Fruit fly (Drosophila melanogaster) whole organism, embryonic: ENCODE results near the gene Aef1.

ENCODE experiments used
- BEAF-32 ChIP-seq: fragments of 200-800 bp; sonication (Bioruptor generic); optimal IDR thresholded peaks from 3 replicates; lab custom pipeline; 2017; ENCODE audit warnings: missing biosample characterization, missing genetic modification characterization, mild to moderate bottlenecking, moderate library complexity, missing genetic modification reagents
- CG10267 ChIP-seq: fragments of 200-800 bp; sonication (Bioruptor generic); optimal IDR thresholded peaks from 2 replicates; lab custom pipeline; 2018; ENCODE audit warnings: missing biosample characterization, mild to moderate bottlenecking, missing genetic modification characterization, moderate library complexity
- CG10654 ChIP-seq: fragments of 200-800 bp; sonication (Bioruptor generic); optimal IDR thresholded peaks from 2 replicates; lab custom pipeline; 2016; ENCODE audit warnings: missing biosample characterization, missing genetic modification characterization
- CG10979 ChIP-seq: fragments of 200-800 bp; sonication (Bioruptor generic); optimal IDR thresholded peaks from 2 replicates; lab custom pipeline; 2018; ENCODE audit warnings: missing biosample characterization, mild to moderate bottlenecking, missing genetic modification characterization, moderate library complexity
- CG11456 ChIP-seq: fragments of 200-800 bp; sonication (Bioruptor generic); IDR thresholded peaks from 3 replicates; pipeline ENCODE4 v1.3.6; 2022; ENCODE audit warnings: missing biosample characterization, missing genetic modification characterization
- CG11695 ChIP-seq: fragments of 200-800 bp; sonication (Bioruptor generic); IDR thresholded peaks from 3 replicates; pipeline ENCODE4 v1.3.6; 2022; ENCODE audit warnings: missing biosample characterization, missing genetic modification characterization
- CG17361 ChIP-seq: fragments of 200-800 bp; sonication (Bioruptor generic); IDR thresholded peaks from 3 replicates; pipeline ENCODE4 v1.3.6; 2022; ENCODE audit warnings: missing biosample characterization, missing genetic modification characterization
- CG2199 ChIP-seq: fragments of 200-800 bp; sonication (Bioruptor generic); IDR thresholded peaks from 3 replicates; pipeline ENCODE4 v1.3.6; 2022; ENCODE audit warnings: missing biosample characterization, missing genetic modification characterization
- CG31441 ChIP-seq: fragments of 200-800 bp; sonication (Bioruptor generic); IDR thresholded peaks from 2 replicates; pipeline ENCODE4 v1.3.6; 2022; ENCODE audit warnings: missing biosample characterization, missing genetic modification characterization
- CG32532 ChIP-seq: fragments of 200-800 bp; sonication (Bioruptor generic); IDR thresholded peaks from 2 replicates; pipeline ENCODE4 v1.3.6; 2022; ENCODE audit warnings: missing biosample characterization, missing genetic modification characterization
- CG34422 ChIP-seq: fragments of 200-800 bp; sonication (Bioruptor generic); IDR thresholded peaks from 3 replicates; pipeline ENCODE4 v1.3.6; 2022; ENCODE audit warnings: missing biosample characterization, missing genetic modification characterization
- CG3995 ChIP-seq: fragments of 200-800 bp; sonication (Bioruptor generic); optimal IDR thresholded peaks from 3 replicates; lab custom pipeline; 2016; ENCODE audit warnings: missing biosample characterization, missing genetic modification characterization
- CG43689 ChIP-seq: fragments of 200-800 bp; sonication (Bioruptor generic); IDR thresholded peaks from 2 replicates; pipeline ENCODE4 v1.3.6; 2022; ENCODE audit warnings: missing biosample characterization, missing genetic modification characterization
- CG5953 ChIP-seq: fragments of 200-800 bp; sonication (Bioruptor generic); IDR thresholded peaks from 2 replicates; pipeline ENCODE4 v1.3.6; 2022; ENCODE audit warnings: missing biosample characterization, missing genetic modification characterization
- CG6654 ChIP-seq: fragments of 200-800 bp; sonication (Bioruptor generic); optimal IDR thresholded peaks from 2 replicates; lab custom pipeline; 2017; ENCODE audit warnings: missing biosample characterization, mild to moderate bottlenecking, missing genetic modification characterization
- CG7839 ChIP-seq: fragments of 200-800 bp; sonication (Bioruptor generic); optimal IDR thresholded peaks from 3 replicates; lab custom pipeline; 2018; ENCODE audit warnings: missing biosample characterization, mild to moderate bottlenecking, missing genetic modification characterization, moderate library complexity
- CG7928 ChIP-seq: fragments of 200-800 bp; sonication (Bioruptor generic); optimal IDR thresholded peaks from 2 replicates; lab custom pipeline; 2017; ENCODE audit warnings: missing biosample characterization, mild to moderate bottlenecking, missing genetic modification characterization
- CG9437 ChIP-seq: fragments of 200-800 bp; sonication (Bioruptor generic); optimal IDR thresholded peaks from 2 replicates; lab custom pipeline; 2018; ENCODE audit warnings: missing biosample characterization, mild to moderate bottlenecking, missing genetic modification characterization
- D19A ChIP-seq: fragments of 200-800 bp; optimal IDR thresholded peaks from 3 replicates; lab custom pipeline; 2019; ENCODE audit warnings: missing biosample characterization, mild to moderate bottlenecking, missing genetic modification characterization, moderate library complexity
- Dip3 ChIP-seq: fragments of 200-800 bp; sonication (Bioruptor generic); optimal IDR thresholded peaks from 3 replicates; lab custom pipeline; 2016; ENCODE audit warnings: missing biosample characterization, missing genetic modification characterization
- Fer2 ChIP-seq: fragments of 200-800 bp; sonication (Bioruptor generic); optimal IDR thresholded peaks from 2 replicates; lab custom pipeline; 2018; ENCODE audit warnings: missing biosample characterization, mild to moderate bottlenecking, missing genetic modification characterization, moderate library complexity
- Gsc ChIP-seq: fragments of 200-800 bp; sonication (Bioruptor generic); IDR thresholded peaks from 2 replicates; pipeline ENCODE4 v1.3.6; 2022; ENCODE audit warnings: missing biosample characterization, missing genetic modification characterization
- Kr ChIP-seq: fragments of 200-800 bp; sonication (Bioruptor generic); optimal IDR thresholded peaks from 2 replicates; lab custom pipeline; 2017; ENCODE audit warnings: missing biosample characterization, mild to moderate bottlenecking, missing genetic modification characterization
- Pdp1 ChIP-seq, 2 experiments: fragments of 200-800 bp; sonication (Bioruptor generic); optimal IDR thresholded peaks; 3 replicates each; lab custom pipeline; 2016; ENCODE audit warnings: missing biosample characterization in 2 of 2, missing genetic modification characterization in 2 of 2, mild to moderate bottlenecking in 1 of 2, moderate library complexity in 1 of 2
- Ptx1 ChIP-seq: fragments of 200-800 bp; sonication (Bioruptor generic); IDR thresholded peaks from 2 replicates; pipeline ENCODE4 v1.3.6; 2022; ENCODE audit warnings: missing biosample characterization, missing genetic modification characterization
- Sox100B ChIP-seq: fragments of 200-800 bp; sonication (Bioruptor generic); optimal IDR thresholded peaks from 3 replicates; lab custom pipeline; 2018; ENCODE audit warnings: missing biosample characterization, mild to moderate bottlenecking, missing genetic modification characterization
- Taf1 ChIP-seq: fragments of 200-800 bp; sonication (Bioruptor generic); IDR thresholded peaks from 2 replicates; pipeline ENCODE4 v1.3.6; 2022; ENCODE audit warnings: missing biosample characterization, missing genetic modification characterization
- cg ChIP-seq: fragments of 200-800 bp; sonication (Bioruptor generic); optimal IDR thresholded peaks from 3 replicates; lab custom pipeline; 2019; ENCODE audit warnings: missing biosample characterization, mild to moderate bottlenecking, missing genetic modification characterization, moderate library complexity
- disco-r ChIP-seq: fragments of 200-800 bp; sonication (Bioruptor generic); optimal IDR thresholded peaks from 2 replicates; lab custom pipeline; 2016; ENCODE audit warnings: missing biosample characterization, missing genetic modification characterization
- dmrt11E ChIP-seq: fragments of 200-800 bp; sonication (Bioruptor generic); optimal IDR thresholded peaks from 3 replicates; lab custom pipeline; 2018; ENCODE audit warnings: missing biosample characterization, mild to moderate bottlenecking, missing genetic modification characterization, moderate library complexity
- esg ChIP-seq: fragments of 200-800 bp; sonication (Bioruptor generic); conservative IDR thresholded peaks from 2 replicates; pipeline ENCODE4 v1.3.6; 2022; ENCODE audit warnings: missing biosample characterization, missing genetic modification characterization
- grn ChIP-seq: fragments of 200-800 bp; sonication (Bioruptor generic); optimal IDR thresholded peaks from 3 replicates; lab custom pipeline; 2017; ENCODE audit warnings: missing biosample characterization, missing genetic modification characterization
- kah ChIP-seq: fragments of 200-800 bp; sonication (Bioruptor generic); optimal IDR thresholded peaks from 2 replicates; lab custom pipeline; 2018; ENCODE audit warnings: missing biosample characterization, mild to moderate bottlenecking, missing genetic modification characterization
- lola ChIP-seq, 3 experiments: fragments of >200 bp in 2 of 3; fragments of 200-800 bp in 1 of 3; sonication (Bioruptor generic) in 1 of 3; optimal IDR thresholded peaks; 2 replicates each; lab custom pipeline; 2017 to 2019; ENCODE audit warnings: missing biosample characterization in 3 of 3, missing genetic modification characterization in 3 of 3, mild to moderate bottlenecking in 1 of 3, moderate library complexity in 1 of 3
- mirr ChIP-seq: fragments of 200-800 bp; sonication (Bioruptor generic); optimal IDR thresholded peaks from 3 replicates; lab custom pipeline; 2018; ENCODE audit warnings: missing biosample characterization, mild to moderate bottlenecking, missing genetic modification characterization
- nmo ChIP-seq: fragments of 200-800 bp; sonication (Bioruptor generic); optimal IDR thresholded peaks from 2 replicates; lab custom pipeline; 2018; ENCODE audit warnings: missing biosample characterization, mild to moderate bottlenecking, missing genetic modification characterization, moderate library complexity
- pan ChIP-seq, 4 experiments: fragments of >200 bp in 3 of 4; fragments of 200-800 bp in 1 of 4; sonication (Bioruptor generic) in 1 of 4; optimal IDR thresholded peaks in 3 of 4; IDR thresholded peaks in 1 of 4; 2 replicates each; pipeline versions ENCODE4 v1.3.6 to Lab custom; 2017 to 2022; ENCODE audit warnings: missing biosample characterization in 2 of 4, missing genetic modification characterization in 2 of 4, mixed read lengths in 1 of 4
- sens ChIP-seq: fragments of 200-800 bp; sonication (Bioruptor generic); peaks from one replicate; lab custom pipeline; 2016; ENCODE audit warnings: missing biosample characterization, missing genetic modification characterization
- sug ChIP-seq: fragments of 200-800 bp; optimal IDR thresholded peaks from 2 replicates; lab custom pipeline; 2019; ENCODE audit warnings: missing biosample characterization, mild to moderate bottlenecking, missing genetic modification characterization, moderate library complexity
- tgo ChIP-seq: fragments of 200-800 bp; sonication (Bioruptor generic); IDR thresholded peaks from 3 replicates; pipeline ENCODE4 v1.3.6; 2022; ENCODE audit warnings: missing biosample characterization, missing genetic modification characterization
- tin ChIP-seq: fragments of 200-800 bp; sonication (Bioruptor generic); optimal IDR thresholded peaks from 3 replicates; lab custom pipeline; 2016; ENCODE audit warnings: missing biosample characterization, missing genetic modification characterization
- twi ChIP-seq: fragments of 200-800 bp; optimal IDR thresholded peaks from 2 replicates; lab custom pipeline; 2019; ENCODE audit warnings: missing biosample characterization, mild to moderate bottlenecking, missing genetic modification characterization, moderate library complexity
- z ChIP-seq: fragments of 200-800 bp; sonication (Bioruptor generic); IDR thresholded peaks from 3 replicates; pipeline ENCODE4 v1.3.6; 2022; ENCODE audit warnings: missing biosample characterization, missing genetic modification characterization

The Aef1 gene

dm6 chr3L:21465261-21466112 lies 32.3 kb downstream of the Aef1 start (continued):
- TF ChIP-seq Pdp1 (GFP tag; optimal IDR thresholded peaks at IDR 0.05; lab: Kevin White, UChicago), result peak in 1 of 2 experiments; percentile 2
- no peak for TF ChIP-seq mirr (GFP tag; lab: Kevin White, UChicago)
- no peak for TF ChIP-seq grn
- TF ChIP-seq CG17361, result peak; percentile 61; the same call in 1 of the 3 replicates
- no peak for TF ChIP-seq disco-r
- TF ChIP-seq Gsc (GFP tag; lab: Robert Waterston, UW), result no peak
- TF ChIP-seq CG34422 (GFP tag; lab: Robert Waterston, UW), result no peak
- peak in 1 of 3 experiments; percentile 26 for TF ChIP-seq lola (GFP tag; optimal IDR thresholded peaks at IDR 0.05; lab: Kevin White, UChicago)
- TF ChIP-seq CG10979 (tag; lab: Kevin White, UChicago), result peak; percentile 31
- no peak for TF ChIP-seq CG3995 (GFP tag; lab: Kevin White, UChicago)
- peak; percentile 64 for TF ChIP-seq D19A (tag; lab: Kevin White, UChicago)
- TF ChIP-seq CG10654 (GFP tag; lab: Kevin White, UChicago), result no peak
- TF ChIP-seq CG7928 (GFP tag; lab: Kevin White, UChicago), result no peak
- TF ChIP-seq CG32532 (GFP tag; lab: Robert Waterston, UW), result no peak
- no peak for TF ChIP-seq BEAF-32 (GFP tag; lab: Kevin White, UChicago)
- peak; percentile 86 for TF ChIP-seq sens
- TF ChIP-seq Sox100B (GFP tag; lab: Kevin White, UChicago), result peak; percentile 33
- no peak for TF ChIP-seq z (GFP tag; lab: Robert Waterston, UW)
- no peak for TF ChIP-seq Taf1 (GFP tag; lab: Robert Waterston, UW)
- TF ChIP-seq CG11695 (GFP tag; lab: Robert Waterston, UW), result no peak
- 0 out of 2 replicates have a peak, but pooled peaks have one; percentile 20 for TF ChIP-seq CG31441 (GFP tag; lab: Robert Waterston, UW)
- TF ChIP-seq Kr (GFP tag; lab: Kevin White, UChicago), result no peak
- 0 out of 3 replicates have a peak, but pooled peaks have one; percentile 61 for TF ChIP-seq CG2199 (GFP tag; lab: Robert Waterston, UW)
- TF ChIP-seq dmrt11E (tag; lab: Kevin White, UChicago), result peak; percentile 2
- peak; percentile 8 for TF ChIP-seq cg (GFP tag; lab: Kevin White, UChicago)
- TF ChIP-seq Fer2 (tag; lab: Kevin White, UChicago), result no peak
- no peak for TF ChIP-seq kah (GFP tag; lab: Kevin White, UChicago)
- no peak for TF ChIP-seq CG11456
- TF ChIP-seq CG6654 (GFP tag; lab: Kevin White, UChicago), result no peak
- no peak for TF ChIP-seq sug (tag; lab: Kevin White, UChicago)
- peak; percentile 33 for TF ChIP-seq nmo (GFP tag; lab: Kevin White, UChicago)
- no peak for TF ChIP-seq CG43689 (GFP tag; lab: Robert Waterston, UW)
- no peak for TF ChIP-seq CG9437 (GFP tag; lab: Kevin White, UChicago)
- TF ChIP-seq tin (GFP tag; lab: Kevin White, UChicago), result no peak
- TF ChIP-seq esg (GFP tag; lab: Robert Waterston, UW), result no peak
- no peak for TF ChIP-seq CG10267 (tag; lab: Kevin White, UChicago)
- no peak for TF ChIP-seq tgo (GFP tag; lab: Robert Waterston, UW)
- 0 out of 2 replicates have a peak, but pooled peaks have one; percentile 10 for TF ChIP-seq Ptx1 (GFP tag; lab: Robert Waterston, UW)
- TF ChIP-seq CG7839 (tag; lab: Kevin White, UChicago), result no peak
- TF ChIP-seq twi (tag; lab: Kevin White, UChicago), result no peak
- TF ChIP-seq CG5953 (GFP tag; lab: Robert Waterston, UW), result no peak
- no peak for TF ChIP-seq pan (optimal IDR thresholded peaks at IDR 0.05; lab: Kevin White, UChicago)
- TF ChIP-seq pan (GFP tag; optimal IDR thresholded peaks at IDR 0.05 in 1 of 2, IDR thresholded peaks at IDR 0.05 in 1 of 2), result no peak
- no peak for TF ChIP-seq Dip3 (GFP tag; lab: Kevin White, UChicago)
